Worm (Caenorhabditis elegans): ENCODE results near the gene T06C12.14.
A peak's percentile ranks its signal among the peaks of the same experiment; 100 is the strongest.
"Not testable (repeated sequence)": the region's sequence is repeated elsewhere in the genome, so short reads cannot be mapped to it uniquely, and the experiment has no call there.

The T06C12.14 gene

DNA sequence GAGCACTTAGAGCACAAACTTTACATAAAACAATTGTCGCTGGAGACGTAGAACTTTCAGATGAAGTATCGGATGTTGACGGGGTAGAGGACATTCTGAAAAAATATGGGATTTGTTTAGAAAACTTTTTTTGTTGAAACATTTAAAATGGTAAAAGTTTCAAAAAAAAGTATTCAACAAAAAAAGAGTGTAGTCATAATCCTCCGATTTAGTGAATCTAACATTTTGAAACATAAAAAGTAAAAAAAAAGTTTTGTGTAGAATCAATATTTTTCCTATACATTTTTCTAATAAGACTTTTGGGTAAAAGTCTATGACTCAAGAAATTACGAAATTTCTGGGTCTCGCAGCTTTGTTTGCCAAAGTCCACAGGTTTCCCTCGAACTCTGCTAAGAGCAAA, 3.1 kb upstream of the T06C12.14 start, which contains the start of gene nhr-213:
Gene nhr-213 (minus strand): TSS at position 101 of the 400 bp plus-strand sequence.
- TF ChIP-seq Y53F4B.3 (GFP tag; IDR thresholded peaks at IDR 0.05) (no peak), nfyb-1 (GFP tag; IDR thresholded peaks at IDR 0.05) (no peak), lin-26 (GFP tag; IDR thresholded peaks at IDR 0.05) (no peak), lir-1 (GFP tag; conservative IDR thresholded peaks at IDR 0.05) (no peak), F52B5.7 (tag; optimal IDR thresholded peaks at IDR 0.05) (no peak), ceh-27 (GFP tag; optimal IDR thresholded peaks at IDR 0.05) (no peak), C17E4.6 (GFP tag; IDR thresholded peaks at IDR 0.05) (no peak), aptf-3 (GFP tag; IDR thresholded peaks at IDR 0.05) (no peak), rcor-1 (GFP tag; IDR thresholded peaks at IDR 0.05) (no peak), atf-7 (tag; optimal IDR thresholded peaks at IDR 0.05) (no peak), nhr-80 (tag; optimal IDR thresholded peaks at IDR 0.05) (no peak), chd-7 (tag; optimal IDR thresholded peaks at IDR 0.05) (no peak), nhr-179 (tag; optimal IDR thresholded peaks at IDR 0.05) (no peak), snpc-1.3 (tag; optimal IDR thresholded peaks at IDR 0.05; ENCODE audit: insufficient read depth) (no peak)

DNA sequence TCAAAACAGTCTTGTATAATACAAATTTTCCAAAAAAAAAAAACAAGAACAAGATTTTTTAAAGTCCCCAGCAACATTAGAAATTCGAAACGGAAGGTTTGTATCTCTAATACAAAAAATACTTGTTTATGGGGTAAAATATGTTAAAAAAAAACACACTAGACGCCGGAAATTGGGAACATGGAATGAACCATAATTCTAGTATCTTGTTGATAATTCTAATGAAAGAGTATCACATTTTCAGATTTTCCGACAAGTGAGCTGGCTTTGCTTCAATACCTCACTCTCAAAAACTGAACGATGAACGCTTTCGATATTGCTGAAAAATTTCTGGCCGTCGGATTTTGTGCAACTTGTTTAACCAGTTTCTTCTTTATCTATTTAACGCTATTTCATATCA, 2.1 kb upstream of the T06C12.14 start, which contains the start of gene str-60:
Gene str-60 (plus strand): TSS at position 301 of the 400 bp plus-strand sequence.
- TF ChIP-seq aptf-2 (GFP tag; conservative IDR thresholded peaks at IDR 0.05) (no peak), ama-1 (optimal IDR thresholded peaks at IDR 0.05) (no peak), ama-1 (GFP tag; optimal IDR thresholded peaks at IDR 0.05) (no peak), ztf-3 (GFP tag; optimal IDR thresholded peaks at IDR 0.05) (no peak), lsl-1 (GFP tag; optimal IDR thresholded peaks at IDR 0.05) (no peak), ceh-79 (tag; optimal IDR thresholded peaks at IDR 0.05) (no peak)

DNA sequence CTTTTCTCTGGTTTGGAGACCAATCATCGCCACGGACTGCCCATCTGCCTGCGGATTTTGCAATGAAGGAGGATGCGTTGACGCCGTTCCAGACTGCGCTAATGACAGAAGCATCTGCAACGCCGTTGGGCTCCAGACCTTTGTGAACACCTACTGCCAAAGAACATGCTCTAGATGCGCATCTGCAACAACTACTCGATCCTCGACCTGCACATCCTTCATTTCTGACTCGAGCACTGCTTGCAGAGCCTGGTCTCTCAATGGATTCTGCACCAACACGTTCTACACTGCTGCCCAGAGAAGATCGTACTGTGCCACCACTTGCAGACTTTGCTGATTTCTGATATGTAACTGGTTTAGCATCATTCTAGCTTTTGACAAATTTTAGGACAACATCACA, 768 bp downstream of the T06C12.14 start:
- TF ChIP-seq ztf-3 (GFP tag; optimal IDR thresholded peaks at IDR 0.05), result no peak

DNA sequence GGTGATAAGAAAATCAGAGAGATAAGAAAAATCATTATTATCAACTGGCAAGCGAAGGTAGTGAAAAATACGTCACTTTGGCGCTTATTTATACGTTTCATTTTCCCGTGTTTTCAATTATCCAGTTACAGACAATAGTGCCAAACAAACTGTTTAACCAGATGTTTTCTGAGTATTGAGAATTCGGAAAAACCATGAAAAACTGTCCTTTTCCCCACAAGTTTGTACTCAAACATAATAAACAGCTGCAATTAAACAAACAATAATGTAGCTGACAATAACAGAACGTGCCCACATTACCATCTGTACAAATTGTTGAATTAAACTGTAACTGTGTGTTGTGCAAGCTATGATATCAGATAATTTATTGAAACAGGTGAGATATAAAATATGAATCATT, 5.7 kb downstream of the T06C12.14 start, which contains the start of the genes F35E8.1 and F35E8.2:
Gene F35E8.1 (minus strand): TSS at position 101 of the 400 bp plus-strand sequence.
Gene F35E8.2 (plus strand): TSS at position 132 of the 400 bp plus-strand sequence.
- TF ChIP-seq K11D2.4 (GFP tag; IDR thresholded peaks at IDR 0.05); nfya-1 (tag; optimal IDR thresholded peaks at IDR 0.05; ENCODE audit: borderline replicate concordance, insufficient read depth); ceh-40 (GFP tag; IDR thresholded peaks at IDR 0.05): not testable (repeated sequence)

DNA sequence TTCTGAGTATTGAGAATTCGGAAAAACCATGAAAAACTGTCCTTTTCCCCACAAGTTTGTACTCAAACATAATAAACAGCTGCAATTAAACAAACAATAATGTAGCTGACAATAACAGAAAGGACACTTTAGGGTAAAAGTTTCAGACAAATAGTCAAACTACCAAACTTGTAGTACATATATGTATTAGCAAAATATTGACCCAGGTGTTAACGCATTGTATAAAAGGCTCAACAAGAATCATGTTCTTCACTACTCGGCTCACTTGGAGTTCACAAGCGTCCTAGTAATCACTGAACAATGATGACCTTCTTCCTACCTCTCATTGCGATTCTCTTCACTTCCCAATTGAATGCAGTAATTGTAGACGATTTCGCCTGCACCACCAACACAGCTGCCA, 12.1 kb downstream of the T06C12.14 start, which contains the start of gene F35E8.6:
Gene F35E8.6 (plus strand): TSS at position 301 of the 400 bp plus-strand sequence.
- TF ChIP-seq Y53F4B.3 (GFP tag; IDR thresholded peaks at IDR 0.05), result no peak
- no peak for TF ChIP-seq hmg-20 (GFP tag; IDR thresholded peaks at IDR 0.05)
- no peak for TF ChIP-seq ztf-3 (GFP tag; optimal IDR thresholded peaks at IDR 0.05)
- TF ChIP-seq zfh-2 (GFP tag; conservative IDR thresholded peaks at IDR 0.05), result no peak
- TF ChIP-seq efl-1 (GFP tag; optimal IDR thresholded peaks at IDR 0.05), result no peak
- no peak for TF ChIP-seq lir-1 (GFP tag; conservative IDR thresholded peaks at IDR 0.05)
- no peak for TF ChIP-seq lin-40 (tag; optimal IDR thresholded peaks at IDR 0.05)
- TF ChIP-seq lsy-27 (tag; optimal IDR thresholded peaks at IDR 0.05; ENCODE audit: borderline replicate concordance, insufficient read depth), result no peak

DNA sequence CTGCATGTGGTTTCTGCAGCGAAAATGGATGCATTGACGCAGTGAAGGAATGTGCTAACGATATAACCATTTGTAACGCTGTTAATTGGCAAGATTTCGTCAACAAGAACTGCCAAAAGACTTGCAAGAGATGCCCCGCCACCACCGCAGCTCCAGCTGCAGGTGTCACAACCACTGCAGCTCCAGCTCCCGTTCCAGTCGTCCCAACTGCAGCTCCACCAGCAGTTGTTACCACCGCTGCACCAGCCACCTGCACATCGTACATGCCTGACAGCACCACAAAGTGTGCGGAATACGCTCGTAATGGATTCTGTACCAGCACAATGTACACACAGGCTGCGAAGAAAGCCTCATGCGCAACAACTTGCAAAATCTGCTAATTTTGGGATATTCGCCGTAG, 12.9 kb downstream of the T06C12.14 start:
- TF ChIP-seq F52B5.7 (tag; optimal IDR thresholded peaks at IDR 0.05), result peak; percentile 17
- TF ChIP-seq zim-3 (tag; optimal IDR thresholded peaks at IDR 0.05), result no peak
- peak; percentile 73 for TF ChIP-seq zfh-2 (GFP tag; conservative IDR thresholded peaks at IDR 0.05)
